Fruit fly (Drosophila melanogaster) whole organism, embryonic: ENCODE data around the gene Hsp60B.

ENCODE experiments used
- CG34224 ChIP-seq: fragments of 200-800 bp; sonication (Bioruptor generic); IDR thresholded peaks from 3 replicates; pipeline ENCODE4 v1.3.6; 2022; ENCODE audit warnings: missing biosample characterization, missing genetic modification characterization; ENCODE audit not compliant: partially characterized antibody
- CG3838 ChIP-seq: fragments of 200-800 bp; sonication (Bioruptor generic); optimal IDR thresholded peaks from 3 replicates; lab custom pipeline; 2016; ENCODE audit warnings: missing biosample characterization, missing genetic modification characterization
- Ets97D ChIP-seq: fragments of 200-800 bp; sonication (Bioruptor generic); optimal IDR thresholded peaks from 3 replicates; lab custom pipeline; 2016; ENCODE audit warnings: missing biosample characterization, missing genetic modification characterization
- sr ChIP-seq: fragments of 200-800 bp; sonication (Bioruptor generic); IDR thresholded peaks from 3 replicates; pipeline ENCODE4 v1.3.6; 2022; ENCODE audit warnings: missing biosample characterization, missing genetic modification characterization

- no peak for TF ChIP-seq CG3838 (GFP tag; lab: Kevin White, UChicago)
- no peak for TF ChIP-seq Ets97D (GFP tag; lab: Kevin White, UChicago)
- TF ChIP-seq CG34224 (GFP tag; lab: Robert Waterston, UW), result no peak
- TF ChIP-seq sr, result no peak
Observed at dm6 chr2L:732105-732504, 3.9 kb downstream of the Hsp60B start.
